Worm (Caenorhabditis elegans) whole organism, early embryonic: Measurements from ENCODE around the gene F22E5.22.

ENCODE experiments used
- ama-1 ChIP-seq: fragments of 150-350 bp; optimal IDR thresholded peaks from 2 replicates; lab custom pipeline; 2014
- flt-1 ChIP-seq: fragments of 200-800 bp; sonication (Bioruptor generic); IDR thresholded peaks from 2 replicates; pipeline ENCODE4 v1.3.6; 2022; ENCODE audit warnings: missing genetic modification characterization, missing compliant biosample characterization

- TF ChIP-seq ama-1 = no peak
- TF ChIP-seq flt-1 = no peak
These were observed 18.5 kb downstream of the F22E5.22 start, which contains the start of gene ceh-87 for ce11 chrII:2684208-2684607.
